Fruit fly (Drosophila melanogaster): ENCODE data around the gene Msr-110.

Gene Msr-110

dm6 chr3L:5579762-5580161, 2.6 kb upstream of the Msr-110 start (continued):
- TF ChIP-seq CG6163 (GFP tag; IDR thresholded peaks at IDR 0.05) (peak; percentile 81), CG32006 (GFP tag; optimal IDR thresholded peaks at IDR 0.05) (peak; percentile 35), acj6 (GFP tag; optimal IDR thresholded peaks at IDR 0.05) (no peak), vri (GFP tag; optimal IDR thresholded peaks at IDR 0.05) (no peak), pdm3 (GFP tag; optimal IDR thresholded peaks at IDR 0.05) (no peak), CG16779 (tag; optimal IDR thresholded peaks at IDR 0.05) (peak; percentile 59), CG4318 (GFP tag; optimal IDR thresholded peaks at IDR 0.05) (no peak), Ets96B (tag; optimal IDR thresholded peaks at IDR 0.05) (no peak), Hr39 (GFP tag; optimal IDR thresholded peaks at IDR 0.05) (no peak), Lpt (GFP tag; optimal IDR thresholded peaks at IDR 0.05) (peak; percentile 57), net (GFP tag; optimal IDR thresholded peaks at IDR 0.05) (peak; percentile 54), CG8319 (GFP tag; optimal IDR thresholded peaks at IDR 0.05) (no peak), fd85E (GFP tag; optimal IDR thresholded peaks at IDR 0.05) (no peak), fkh (GFP tag; optimal IDR thresholded peaks at IDR 0.05) (no peak), Sox102F (GFP tag; optimal IDR thresholded peaks at IDR 0.05) (no peak), CG10631 (GFP tag; optimal IDR thresholded peaks at IDR 0.05) (no peak), CG3032 (tag; optimal IDR thresholded peaks at IDR 0.05) (no peak), Eip78C (GFP tag) (peak; percentile 63), Eip93F (GFP tag; optimal IDR thresholded peaks at IDR 0.05) (no peak), spab (GFP tag; optimal IDR thresholded peaks at IDR 0.05) (no peak), Hr38 (GFP tag; optimal IDR thresholded peaks at IDR 0.05) (no peak), CG34406 (GFP tag; optimal IDR thresholded peaks at IDR 0.05) (no peak), lz (GFP tag; optimal IDR thresholded peaks at IDR 0.05) (no peak), salr (GFP tag; optimal IDR thresholded peaks at IDR 0.05) (no peak), Blimp-1 (GFP tag; optimal IDR thresholded peaks at IDR 0.05) (no peak), Eip75B (GFP tag; optimal IDR thresholded peaks at IDR 0.05) (no peak), CG6792 (GFP tag; optimal IDR thresholded peaks at IDR 0.05) (no peak), eg (GFP tag; IDR thresholded peaks at IDR 0.05) (peak; percentile 92), Sox15 (GFP tag; optimal IDR thresholded peaks at IDR 0.05) (no peak), fd59A (GFP tag; optimal IDR thresholded peaks at IDR 0.05) (no peak), cyc (GFP tag; optimal IDR thresholded peaks at IDR 0.05) (no peak), Ets21C (GFP tag; optimal IDR thresholded peaks at IDR 0.05) (no peak), CG11902 (GFP tag; optimal IDR thresholded peaks at IDR 0.05) (no peak), CG11762 (GFP tag; optimal IDR thresholded peaks at IDR 0.05; ENCODE audit: insufficient read depth) (no peak), CG11294 (GFP tag; IDR thresholded peaks at IDR 0.05) (peak; percentile 39; the same call in 1 of the 2 replicates), achi (GFP tag; optimal IDR thresholded peaks at IDR 0.05) (no peak)

dm6 chr3L:5578595-5578994, 1.4 kb upstream of the Msr-110 start:
- TF ChIP-seq CG11762 (GFP tag; optimal IDR thresholded peaks at IDR 0.05; ENCODE audit: insufficient read depth) (no peak), CG1621 (tag; optimal IDR thresholded peaks at IDR 0.05) (no peak), svp (GFP tag) (no peak), ss (GFP tag; optimal IDR thresholded peaks at IDR 0.05) (no peak)

DNA sequence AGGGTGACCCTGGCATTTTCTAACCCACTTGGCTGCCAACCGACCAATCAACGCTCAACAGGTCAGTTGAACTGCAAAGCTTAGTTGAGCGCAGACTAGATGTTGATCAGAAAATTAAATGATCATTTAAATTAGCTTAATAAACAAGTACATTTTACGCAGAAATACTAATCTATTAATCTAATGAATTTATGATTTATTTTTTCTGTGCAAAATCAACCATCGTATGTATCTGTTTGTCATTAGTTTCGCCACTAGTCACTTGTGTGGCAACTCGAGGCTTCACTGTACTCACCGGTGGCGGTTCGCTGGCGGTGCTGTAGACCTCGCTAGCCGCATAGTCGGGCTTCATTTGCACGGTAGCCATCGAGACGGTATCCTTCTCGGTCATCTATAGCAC, 605 bp downstream of the Msr-110 start:
- TF ChIP-seq eg (GFP tag; IDR thresholded peaks at IDR 0.05), result peak; percentile 47; the same call in 2 of the 3 replicates
- TF ChIP-seq CG6808 (GFP tag; optimal IDR thresholded peaks at IDR 0.05), result no peak
- peak; percentile 19; the same call in 1 of the 3 replicates for TF ChIP-seq CG6163 (GFP tag; IDR thresholded peaks at IDR 0.05)
- no peak for TF ChIP-seq Ets21C (GFP tag; optimal IDR thresholded peaks at IDR 0.05)
- TF ChIP-seq CG7368 (GFP tag; optimal IDR thresholded peaks at IDR 0.05), result no peak
- peak; percentile 51 for TF ChIP-seq Eip78C (GFP tag)
- TF ChIP-seq CG32006 (GFP tag; optimal IDR thresholded peaks at IDR 0.05), result peak; percentile 33
- TF ChIP-seq pdm3 (GFP tag; optimal IDR thresholded peaks at IDR 0.05), result peak; percentile 1
- no peak for TF ChIP-seq Eip75B (GFP tag; optimal IDR thresholded peaks at IDR 0.05)
- TF ChIP-seq CG10669 (GFP tag; optimal IDR thresholded peaks at IDR 0.05), result no peak
- no peak for TF ChIP-seq CG6792 (GFP tag; optimal IDR thresholded peaks at IDR 0.05)

Data from whole organism, prepupa.